Fruit fly (Drosophila melanogaster) S2 (cell line): ENCODE results near the gene Sodh1.

Source experiments
- CG8478 ChIP-seq: fragments of >200 bp; optimal IDR thresholded peaks from 2 replicates; lab custom pipeline; 2018
- CTCF ChIP-seq, 2 experiments: fragments of >200 bp; optimal IDR thresholded peaks; 2 replicates each; lab custom pipeline; 2018

DNA sequence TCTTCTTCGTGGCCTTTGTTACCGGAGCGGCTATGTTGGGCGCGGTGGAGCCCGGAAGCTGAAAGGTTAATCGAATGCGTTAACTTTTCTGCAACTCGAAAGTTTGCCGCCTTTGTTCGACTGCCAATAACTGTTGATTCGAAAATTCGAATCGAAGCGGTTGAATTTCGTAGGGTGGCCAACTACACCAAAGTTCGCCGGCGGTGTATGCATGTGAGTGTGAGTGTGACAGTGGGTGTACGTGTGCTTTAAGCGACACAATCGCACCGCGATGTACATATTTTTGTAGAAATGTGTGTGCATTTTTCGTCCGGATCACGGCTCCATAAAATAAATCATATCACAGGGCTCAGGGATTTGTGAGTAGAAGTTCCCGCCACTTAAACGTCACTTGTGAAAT lies 33.3 kb downstream of the Sodh1 start:
- TF ChIP-seq CG8478 (lab: Kevin White, UChicago) (no peak), CTCF (optimal IDR thresholded peaks at IDR 0.05; lab: Kevin White, UChicago) (no peak)
